Fruit fly (Drosophila melanogaster) whole organism, embryonic: ENCODE measurements around the gene Hmt4-20.

Experiments
- Aef1 ChIP-seq: fragments of 200-800 bp; sonication (Bioruptor generic); IDR thresholded peaks from 3 replicates; pipeline ENCODE4 v1.3.6; 2022; ENCODE audit warnings: missing biosample characterization, missing genetic modification characterization
- C15 ChIP-seq: fragments of 200-800 bp; sonication (Bioruptor generic); IDR thresholded peaks from 3 replicates; pipeline ENCODE4 v1.3.6; 2022; ENCODE audit warnings: missing biosample characterization, missing genetic modification characterization
- CG10321 ChIP-seq: fragments of 200-800 bp; sonication (Bioruptor generic); IDR thresholded peaks from 2 replicates; pipeline ENCODE4 v1.3.6; 2022; ENCODE audit warnings: missing biosample characterization, missing genetic modification characterization
- CG12299 ChIP-seq: fragments of 200-800 bp; sonication (Bioruptor generic); optimal IDR thresholded peaks from 2 replicates; lab custom pipeline; 2018; ENCODE audit warnings: missing biosample characterization, mild to moderate bottlenecking, missing genetic modification characterization
- CG13287 ChIP-seq: fragments of 200-800 bp; sonication (Bioruptor generic); IDR thresholded peaks from 2 replicates; pipeline ENCODE4 v1.3.6; 2022; ENCODE audit warnings: missing biosample characterization, missing genetic modification characterization; ENCODE audit not compliant: partially characterized antibody
- CG13894 ChIP-seq: fragments of 200-800 bp; sonication (Bioruptor generic); optimal IDR thresholded peaks from 3 replicates; lab custom pipeline; 2018; ENCODE audit warnings: missing biosample characterization, mild to moderate bottlenecking, missing genetic modification characterization, moderate library complexity
- CG14710 ChIP-seq: fragments of 200-800 bp; sonication (Bioruptor generic); optimal IDR thresholded peaks from 3 replicates; lab custom pipeline; 2019; ENCODE audit warnings: missing biosample characterization, mild to moderate bottlenecking, missing genetic modification characterization, moderate library complexity
- CG15479 ChIP-seq: fragments of 200-800 bp; sonication (Bioruptor generic); optimal IDR thresholded peaks from 3 replicates; lab custom pipeline; 2019; ENCODE audit warnings: missing biosample characterization, mild to moderate bottlenecking, missing genetic modification characterization, moderate library complexity
- CG15514 ChIP-seq: fragments of 200-800 bp; sonication (Bioruptor generic); optimal IDR thresholded peaks from 3 replicates; lab custom pipeline; 2017; ENCODE audit warnings: missing biosample characterization, missing genetic modification characterization, mild to moderate bottlenecking, moderate library complexity, missing genetic modification reagents
- CG16815 ChIP-seq: fragments of 200-800 bp; sonication (Bioruptor generic); optimal IDR thresholded peaks from 3 replicates; lab custom pipeline; 2017; ENCODE audit warnings: missing biosample characterization, mild to moderate bottlenecking, missing genetic modification characterization
- CG17385 ChIP-seq: fragments of 200-800 bp; sonication (Bioruptor generic); optimal IDR thresholded peaks from 3 replicates; lab custom pipeline; 2018; ENCODE audit warnings: missing biosample characterization, mild to moderate bottlenecking, missing genetic modification characterization
- CG18619 ChIP-seq: fragments of 200-800 bp; sonication (Bioruptor generic); optimal IDR thresholded peaks from 3 replicates; lab custom pipeline; 2017; ENCODE audit warnings: missing biosample characterization, mild to moderate bottlenecking, missing genetic modification characterization
- CG2116 ChIP-seq: fragments of 200-800 bp; sonication (Bioruptor generic); optimal IDR thresholded peaks from 3 replicates; lab custom pipeline; 2018; ENCODE audit warnings: missing biosample characterization, mild to moderate bottlenecking, missing genetic modification characterization
- CG3281 ChIP-seq: fragments of 200-800 bp; sonication (Bioruptor generic); optimal IDR thresholded peaks from 3 replicates; lab custom pipeline; 2017; ENCODE audit warnings: missing biosample characterization, mild to moderate bottlenecking, missing genetic modification characterization
- CG34224 ChIP-seq: fragments of 200-800 bp; sonication (Bioruptor generic); IDR thresholded peaks from 3 replicates; pipeline ENCODE4 v1.3.6; 2022; ENCODE audit warnings: missing biosample characterization, missing genetic modification characterization; ENCODE audit not compliant: partially characterized antibody
- CG4360 ChIP-seq: fragments of 200-800 bp; sonication (Bioruptor generic); IDR thresholded peaks from 2 replicates; pipeline ENCODE4 v1.3.6; 2022; ENCODE audit warnings: missing biosample characterization, missing genetic modification characterization
- CG4424 ChIP-seq: fragments of 200-800 bp; sonication (Bioruptor generic); optimal IDR thresholded peaks from 3 replicates; lab custom pipeline; 2016; ENCODE audit warnings: missing biosample characterization, missing genetic modification characterization
- CG8089 ChIP-seq: fragments of 200-800 bp; sonication (Bioruptor generic); optimal IDR thresholded peaks from 3 replicates; lab custom pipeline; 2016; ENCODE audit warnings: missing biosample characterization, missing genetic modification characterization
- CG8388 ChIP-seq: fragments of 200-800 bp; sonication (Bioruptor generic); optimal IDR thresholded peaks from 2 replicates; lab custom pipeline; 2019; ENCODE audit warnings: missing biosample characterization, mild to moderate bottlenecking, missing genetic modification characterization, moderate library complexity
- CG9437 ChIP-seq: fragments of 200-800 bp; sonication (Bioruptor generic); optimal IDR thresholded peaks from 2 replicates; lab custom pipeline; 2018; ENCODE audit warnings: missing biosample characterization, mild to moderate bottlenecking, missing genetic modification characterization
- CG9797 ChIP-seq: fragments of 200-800 bp; sonication (Bioruptor generic); optimal IDR thresholded peaks from 3 replicates; lab custom pipeline; 2018; ENCODE audit warnings: missing biosample characterization, mild to moderate bottlenecking, missing genetic modification characterization
- Chrac-16 ChIP-seq: fragments of 200-800 bp; sonication (Bioruptor generic); optimal IDR thresholded peaks from 3 replicates; lab custom pipeline; 2016; ENCODE audit warnings: missing biosample characterization, missing genetic modification characterization
- Deaf1 ChIP-seq: fragments of 200-800 bp; optimal IDR thresholded peaks from 3 replicates; lab custom pipeline; 2019; ENCODE audit warnings: missing biosample characterization, mild to moderate bottlenecking, missing genetic modification characterization, moderate library complexity
- Dref ChIP-seq: fragments of 200-800 bp; sonication (Bioruptor generic); IDR thresholded peaks from 2 replicates; pipeline ENCODE4 v1.3.6; 2022; ENCODE audit warnings: missing biosample characterization, missing genetic modification characterization
- HmgZ ChIP-seq: fragments of 200-800 bp; sonication (Bioruptor generic); optimal IDR thresholded peaks from 2 replicates; lab custom pipeline; 2018; ENCODE audit warnings: missing biosample characterization, mild to moderate bottlenecking, missing genetic modification characterization
- MBD-R2 ChIP-seq: fragments of 200-800 bp; sonication (Bioruptor generic); IDR thresholded peaks from 2 replicates; pipeline ENCODE4 v1.3.6; 2022; ENCODE audit warnings: missing biosample characterization, missing genetic modification characterization
- MESR4 ChIP-seq: fragments of 200-800 bp; sonication (Bioruptor generic); optimal IDR thresholded peaks from 2 replicates; lab custom pipeline; 2018; ENCODE audit warnings: missing biosample characterization, mild to moderate bottlenecking, missing genetic modification characterization, moderate library complexity
- Med ChIP-seq: fragments of 200-800 bp; sonication (Bioruptor generic); peaks from one replicate; lab custom pipeline; 2016; ENCODE audit warnings: missing biosample characterization, missing genetic modification characterization, mild to moderate bottlenecking, inconsistent platforms, moderate library complexity
- Myb ChIP-seq: fragments of 200-800 bp; sonication (Bioruptor generic); optimal IDR thresholded peaks from 2 replicates; lab custom pipeline; 2016; ENCODE audit warnings: missing biosample characterization, missing genetic modification characterization
- Nf-YC ChIP-seq: fragments of 200-800 bp; optimal IDR thresholded peaks from 3 replicates; lab custom pipeline; 2019; ENCODE audit warnings: missing biosample characterization, mild to moderate bottlenecking, missing genetic modification characterization, moderate library complexity
- Sry-β ChIP-seq: fragments of 200-800 bp; sonication (Bioruptor generic); optimal IDR thresholded peaks from 2 replicates; lab custom pipeline; 2018; ENCODE audit warnings: missing biosample characterization, mild to moderate bottlenecking, missing genetic modification characterization, moderate library complexity
- bab2 ChIP-seq: fragments of 200-800 bp; sonication (Bioruptor generic); optimal IDR thresholded peaks from 2 replicates; lab custom pipeline; 2016; ENCODE audit warnings: missing biosample characterization, missing genetic modification characterization
- bbx ChIP-seq: fragments of 200-800 bp; sonication (Bioruptor generic); IDR thresholded peaks from 2 replicates; pipeline ENCODE4 v1.3.6; 2022; ENCODE audit warnings: missing biosample characterization, missing genetic modification characterization; ENCODE audit not compliant: partially characterized antibody
- chinmo ChIP-seq: fragments of 200-800 bp; sonication (Bioruptor generic); IDR thresholded peaks from 4 replicates; pipeline ENCODE4 v1.3.6; 2022; ENCODE audit warnings: missing biosample characterization, missing genetic modification characterization; ENCODE audit not compliant: partially characterized antibody
- chm ChIP-seq: fragments of 200-800 bp; sonication (Bioruptor generic); IDR thresholded peaks from 2 replicates; pipeline ENCODE4 v1.3.6; 2022; ENCODE audit warnings: missing biosample characterization, missing genetic modification characterization
- crol ChIP-seq: fragments of 200-800 bp; sonication (Bioruptor generic); IDR thresholded peaks from 2 replicates; pipeline ENCODE4 v1.3.6; 2022; ENCODE audit warnings: missing biosample characterization, missing genetic modification characterization
- dati ChIP-seq: fragments of 200-800 bp; sonication (Bioruptor generic); IDR thresholded peaks from 2 replicates; pipeline ENCODE4 v1.3.6; 2022; ENCODE audit warnings: missing biosample characterization, missing genetic modification characterization
- exex ChIP-seq: fragments of 200-800 bp; sonication (Bioruptor generic); optimal IDR thresholded peaks from 4 replicates; lab custom pipeline; 2018; ENCODE audit warnings: missing biosample characterization, mild to moderate bottlenecking, missing genetic modification characterization, moderate library complexity
- fd3F ChIP-seq: fragments of 200-800 bp; sonication (Bioruptor generic); optimal IDR thresholded peaks from 2 replicates; lab custom pipeline; 2018; ENCODE audit warnings: missing biosample characterization, mild to moderate bottlenecking, missing genetic modification characterization, moderate library complexity
- gfzf ChIP-seq: fragments of 200-800 bp; sonication (Bioruptor generic); optimal IDR thresholded peaks from 2 replicates; lab custom pipeline; 2016; ENCODE audit warnings: missing biosample characterization, mild to moderate bottlenecking, missing genetic modification characterization, moderate library complexity
- grau ChIP-seq: fragments of 200-800 bp; optimal IDR thresholded peaks from 3 replicates; lab custom pipeline; 2019; ENCODE audit warnings: missing biosample characterization, mild to moderate bottlenecking, missing genetic modification characterization, moderate library complexity
- hbn ChIP-seq: fragments of 200-800 bp; sonication (Bioruptor generic); IDR thresholded peaks from 2 replicates; pipeline ENCODE4 v1.3.6; 2022; ENCODE audit warnings: missing biosample characterization, missing genetic modification characterization; ENCODE audit not compliant: partially characterized antibody
- insv ChIP-seq, 2 experiments: fragments of 200-800 bp; sonication (Bioruptor generic); optimal IDR thresholded peaks; 3 replicates each; lab custom pipeline; 2016 to 2018; ENCODE audit warnings: missing biosample characterization in 2 of 2, missing genetic modification characterization in 2 of 2
- kay ChIP-seq: fragments of 200-800 bp; sonication (Bioruptor generic); optimal IDR thresholded peaks from 2 replicates; lab custom pipeline; 2016; ENCODE audit warnings: missing biosample characterization, missing genetic modification characterization
- pzg ChIP-seq: fragments of 200-800 bp; sonication (Bioruptor generic); optimal IDR thresholded peaks from 3 replicates; lab custom pipeline; 2018; ENCODE audit warnings: missing biosample characterization, mild to moderate bottlenecking, missing genetic modification characterization, moderate library complexity
- trem ChIP-seq: fragments of 200-800 bp; optimal IDR thresholded peaks from 3 replicates; lab custom pipeline; 2019; ENCODE audit warnings: missing biosample characterization, mild to moderate bottlenecking, missing genetic modification characterization, moderate library complexity
- wdn ChIP-seq: fragments of 200-800 bp; sonication (Bioruptor generic); IDR thresholded peaks from 2 replicates; pipeline ENCODE4 v1.3.6; 2022; ENCODE audit warnings: missing biosample characterization, missing genetic modification characterization
- zen2 ChIP-seq: fragments of 200-800 bp; sonication (Bioruptor generic); IDR thresholded peaks from 3 replicates; pipeline ENCODE4 v1.3.6; 2022; ENCODE audit warnings: missing biosample characterization, missing genetic modification characterization; ENCODE audit not compliant: partially characterized antibody

The Hmt4-20 gene

DNA sequence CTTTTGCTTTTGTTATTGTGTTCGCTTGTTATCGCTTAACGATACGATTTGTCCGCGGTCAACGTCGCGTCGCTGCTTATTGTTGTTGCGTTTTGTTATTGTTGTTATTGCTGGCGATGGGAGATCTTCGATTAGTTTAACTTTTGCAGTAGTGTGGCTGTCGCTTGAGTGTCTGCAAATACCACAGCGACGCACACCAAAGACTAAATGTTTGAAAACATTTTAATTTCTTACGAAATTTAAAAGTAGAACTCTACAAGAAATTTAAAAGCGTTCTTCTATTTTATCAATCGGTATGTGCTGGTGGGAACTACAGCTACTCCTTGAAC, 35.8 kb downstream of the Hmt4-20 start, which contains the start of gene spdi (continued):
- TF ChIP-seq chinmo (GFP tag; lab: Robert Waterston, UW) = peak; percentile 74; the same call in 1 of the 4 replicates
- no peak for TF ChIP-seq CG9437 (GFP tag; lab: Kevin White, UChicago)
- TF ChIP-seq bab2 = no peak
- TF ChIP-seq Med (GFP tag; lab: Kevin White, UChicago) = peak; percentile 14
- peak; percentile 58 for TF ChIP-seq Myb
- no peak for TF ChIP-seq C15 (GFP tag; lab: Robert Waterston, UW)
- TF ChIP-seq pzg (GFP tag; lab: Kevin White, UChicago) = peak; percentile 75
- peak; percentile 65 for TF ChIP-seq Aef1 (GFP tag; lab: Robert Waterston, UW)
- peak; percentile 18 for TF ChIP-seq CG14710 (tag; lab: Kevin White, UChicago)
- TF ChIP-seq CG4360 (GFP tag; lab: Robert Waterston, UW) = peak; percentile 90
- TF ChIP-seq crol (GFP tag; lab: Robert Waterston, UW) = no peak
- peak; percentile 20 for TF ChIP-seq exex (tag; lab: Kevin White, UChicago)
- peak; percentile 50 for TF ChIP-seq Deaf1 (tag; lab: Kevin White, UChicago)
- TF ChIP-seq CG4424 (GFP tag; lab: Kevin White, UChicago) = no peak
- peak; percentile 79 for TF ChIP-seq CG9797 (GFP tag; lab: Kevin White, UChicago)
- peak; percentile 54 for TF ChIP-seq MBD-R2 (GFP tag; lab: Robert Waterston, UW)
- TF ChIP-seq CG3281 (GFP tag; lab: Kevin White, UChicago) = no peak
- peak; percentile 61 for TF ChIP-seq CG15514 (GFP tag; lab: Kevin White, UChicago)
- peak; percentile 49; the same call in 1 of the 2 replicates for TF ChIP-seq hbn (GFP tag; lab: Robert Waterston, UW)
- TF ChIP-seq HmgZ (tag; lab: Kevin White, UChicago) = peak; percentile 19
- TF ChIP-seq MESR4 (GFP tag; lab: Kevin White, UChicago) = peak; percentile 51
- peak; percentile 28 for TF ChIP-seq Sry-β (GFP tag; lab: Kevin White, UChicago)
- peak; percentile 86 for TF ChIP-seq gfzf (GFP tag; lab: Kevin White, UChicago)
- no peak for TF ChIP-seq wdn (GFP tag; lab: Robert Waterston, UW)
- peak; percentile 40 for TF ChIP-seq bbx (GFP tag; lab: Robert Waterston, UW)
- peak; percentile 68 for TF ChIP-seq Dref (GFP tag; lab: Robert Waterston, UW)
- TF ChIP-seq Nf-YC (tag; lab: Kevin White, UChicago) = peak; percentile 66
- TF ChIP-seq zen2 (GFP tag; lab: Robert Waterston, UW) = 0 out of 3 replicates have a peak, but pooled peaks have one; percentile 35
- TF ChIP-seq CG2116 (GFP tag; lab: Kevin White, UChicago) = peak; percentile 36
- TF ChIP-seq grau (tag; lab: Kevin White, UChicago) = peak; percentile 4
- TF ChIP-seq CG12299 (tag; lab: Kevin White, UChicago) = peak; percentile 9
- TF ChIP-seq trem (tag; lab: Kevin White, UChicago) = peak; percentile 37
- peak; percentile 40; the same call in 1 of the 3 replicates for TF ChIP-seq CG34224 (GFP tag; lab: Robert Waterston, UW)

DNA sequence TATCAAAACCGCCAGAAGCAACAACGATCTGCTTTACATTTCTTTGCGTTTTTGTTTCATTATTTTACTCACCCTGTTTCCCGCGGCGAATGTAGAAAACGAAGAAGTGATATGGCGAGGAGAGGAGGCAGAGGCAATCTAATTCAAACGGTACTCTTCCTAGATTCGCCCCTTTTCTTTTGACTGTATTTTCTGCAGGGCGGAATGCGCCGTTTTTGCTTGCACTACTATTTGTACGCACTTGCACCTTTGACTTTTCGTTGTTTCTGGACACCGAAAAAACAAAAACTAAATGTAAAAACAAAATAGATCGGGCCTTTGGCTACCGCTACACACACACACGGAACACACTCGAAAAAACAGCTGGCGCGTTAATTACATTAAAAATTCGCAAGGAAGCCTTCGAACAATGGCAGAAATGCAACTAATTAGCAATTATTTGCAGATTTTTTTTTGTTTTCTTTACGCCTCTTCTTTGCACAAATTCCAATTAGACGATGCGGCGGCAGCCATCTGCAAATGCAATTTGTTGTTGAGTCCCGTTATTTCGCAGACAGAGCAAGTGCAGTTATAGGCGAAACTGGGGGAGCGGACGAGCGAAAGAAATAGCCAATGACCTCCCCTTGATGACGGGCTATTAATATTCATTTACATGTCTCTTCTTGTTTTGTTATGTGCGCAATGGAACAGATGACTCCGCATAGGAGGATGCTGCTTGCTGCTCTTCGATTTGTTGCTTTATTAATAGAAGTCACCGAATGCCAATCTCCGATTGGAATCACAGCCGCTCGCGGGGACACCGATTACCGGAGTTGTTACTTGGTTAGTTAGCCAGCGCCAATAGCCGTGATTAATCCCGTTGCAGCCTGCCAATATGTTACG, 36.4 kb downstream of the Hmt4-20 start:
- TF ChIP-seq CG18619 (GFP tag; lab: Kevin White, UChicago) = no peak
- peak; percentile 34 to 84 for TF ChIP-seq insv (GFP tag; optimal IDR thresholded peaks at IDR 0.05; lab: Kevin White, UChicago)
- TF ChIP-seq kay (GFP tag; lab: Kevin White, UChicago) = no peak
- peak; percentile 44 for TF ChIP-seq CG15479 (GFP tag; lab: Kevin White, UChicago)
- TF ChIP-seq chm = 0 out of 2 replicates have a peak, but pooled peaks have one; percentile 22
- no peak for TF ChIP-seq fd3F
- TF ChIP-seq CG17385 (GFP tag; lab: Kevin White, UChicago) = no peak
- TF ChIP-seq CG16815 (GFP tag; lab: Kevin White, UChicago) = no peak
- TF ChIP-seq Chrac-16 (GFP tag; lab: Kevin White, UChicago) = no peak
- no peak for TF ChIP-seq dati (GFP tag; lab: Robert Waterston, UW)
- no peak for TF ChIP-seq CG8388 (GFP tag; lab: Kevin White, UChicago)
- no peak for TF ChIP-seq CG13287 (GFP tag; lab: Robert Waterston, UW)
- TF ChIP-seq CG10321 (GFP tag; lab: Robert Waterston, UW) = no peak
- no peak for TF ChIP-seq CG13894
- TF ChIP-seq CG8089 (GFP tag; lab: Kevin White, UChicago) = no peak
